Worm (Caenorhabditis elegans) whole organism, young adult: Measurements from ENCODE around the gene mbk-2.

Experiments used
- B0261.1 ChIP-seq: sonication (generic microtip); optimal IDR thresholded peaks from 2 replicates; lab custom pipeline; 2016; ENCODE audit warnings: mild to moderate bottlenecking, missing genetic modification characterization, moderate library complexity, missing compliant biosample characterization
- C06A6.2 ChIP-seq: fragments of 200-800 bp; sonication (Bioruptor generic); conservative IDR thresholded peaks from 2 replicates; pipeline ENCODE4 v1.3.6; 2022; ENCODE audit warnings: missing genetic modification characterization, missing compliant biosample characterization
- C17E4.6 ChIP-seq: fragments of 200-800 bp; sonication (Bioruptor generic); IDR thresholded peaks from 2 replicates; pipeline ENCODE4 v1.3.6; 2022; ENCODE audit warnings: missing genetic modification reagents, missing genetic modification characterization, missing compliant biosample characterization
- F10E7.11 ChIP-seq: sonication (generic microtip); optimal IDR thresholded peaks from 2 replicates; lab custom pipeline; 2017; ENCODE audit warnings: mild to moderate bottlenecking, missing genetic modification characterization, moderate library complexity, missing compliant biosample characterization
- F23B12.7 ChIP-seq: sonication (generic microtip); optimal IDR thresholded peaks from 2 replicates; lab custom pipeline; 2017; ENCODE audit warnings: missing genetic modification characterization, mild to moderate bottlenecking, missing compliant biosample characterization, antibody characterized with exemption, moderate library complexity; ENCODE audit not compliant: insufficient read depth
- F39B2.1 ChIP-seq: fragments of 200-800 bp; sonication (Bioruptor generic); IDR thresholded peaks from 2 replicates; pipeline ENCODE4 v1.3.6; 2022; ENCODE audit warnings: missing genetic modification reagents, missing genetic modification characterization, missing compliant biosample characterization
- F57A8.1 ChIP-seq: fragments of 200-800 bp; sonication (Bioruptor generic); optimal IDR thresholded peaks from 2 replicates; lab custom pipeline; 2018; ENCODE audit warnings: mild to moderate bottlenecking, missing genetic modification characterization, moderate library complexity, missing compliant biosample characterization
- F57C9.4 ChIP-seq: sonication (generic microtip); optimal IDR thresholded peaks from 2 replicates; lab custom pipeline; 2017; ENCODE audit warnings: mild to moderate bottlenecking, missing genetic modification characterization, missing compliant biosample characterization
- K11D2.4 ChIP-seq: fragments of 200-800 bp; sonication (Bioruptor generic); IDR thresholded peaks from 2 replicates; pipeline ENCODE4 v1.3.6; 2022; ENCODE audit warnings: missing genetic modification reagents, missing genetic modification characterization, missing compliant biosample characterization
- T26A5.8 ChIP-seq: sonication (generic microtip); optimal IDR thresholded peaks from 2 replicates; lab custom pipeline; 2016; ENCODE audit warnings: missing genetic modification characterization, missing compliant biosample characterization
- Y79H2A.3 ChIP-seq: fragments of 200-800 bp; sonication (Bioruptor generic); conservative IDR thresholded peaks from 2 replicates; pipeline ENCODE4 v1.3.6; 2022; ENCODE audit warnings: missing genetic modification reagents, missing genetic modification characterization, missing compliant biosample characterization
- ama-1 ChIP-seq, 3 experiments: fragments of 150-350 bp in 1 of 3; sonication (generic microtip) in 2 of 3; optimal IDR thresholded peaks; 2 replicates each; lab custom pipeline; 2014 to 2018; ENCODE audit warnings: missing biosample characterization in 2 of 3, missing genetic modification characterization in 2 of 3, missing genetic modification reagents in 2 of 3
- atf-7 ChIP-seq: sonication (generic microtip); optimal IDR thresholded peaks from 2 replicates; lab custom pipeline; 2017; ENCODE audit warnings: mild to moderate bottlenecking, missing genetic modification characterization, missing compliant biosample characterization
- ccch-3 ChIP-seq: fragments of 200-800 bp; sonication (Bioruptor generic); optimal IDR thresholded peaks from 2 replicates; lab custom pipeline; 2018; ENCODE audit warnings: mild to moderate bottlenecking, missing genetic modification characterization, missing compliant biosample characterization
- ceh-100 ChIP-seq: fragments of 200-800 bp; sonication (Bioruptor generic); IDR thresholded peaks from 2 replicates; pipeline ENCODE4 v1.3.6; 2022; ENCODE audit warnings: missing genetic modification reagents, missing genetic modification characterization, missing compliant biosample characterization
- ekl-4 ChIP-seq: fragments of 200-800 bp; sonication (Bioruptor generic); IDR thresholded peaks from 2 replicates; pipeline ENCODE4 v1.3.6; 2022; ENCODE audit warnings: missing genetic modification reagents, missing genetic modification characterization, missing compliant biosample characterization
- ets-4 ChIP-seq: fragments of 200-800 bp; sonication (Bioruptor generic); optimal IDR thresholded peaks from 2 replicates; lab custom pipeline; 2018; ENCODE audit warnings: mild to moderate bottlenecking, missing genetic modification characterization, missing compliant biosample characterization
- hmg-1.2 ChIP-seq: fragments of 200-800 bp; sonication (Bioruptor generic); IDR thresholded peaks from 2 replicates; pipeline ENCODE4 v1.3.6; 2022; ENCODE audit warnings: missing genetic modification reagents, missing genetic modification characterization, missing compliant biosample characterization
- hrde-1 ChIP-seq: sonication (generic microtip); optimal IDR thresholded peaks from 2 replicates; lab custom pipeline; 2016; ENCODE audit warnings: missing genetic modification characterization, mild to moderate bottlenecking, missing compliant biosample characterization, moderate library complexity, missing genotype, missing genetic modification reagents, borderline replicate concordance
- let-607 ChIP-seq, 2 experiments: fragments of 200-800 bp in 1 of 2; sonication (Bioruptor generic) in 1 of 2; sonication (generic microtip) in 1 of 2; optimal IDR thresholded peaks; 2 replicates each; lab custom pipeline; 2016 to 2018; ENCODE audit warnings: mild to moderate bottlenecking in 2 of 2, missing compliant biosample characterization in 2 of 2, missing genetic modification characterization in 2 of 2, moderate library complexity in 2 of 2, missing genotype in 1 of 2
- lsy-27 ChIP-seq: sonication (generic microtip); optimal IDR thresholded peaks from 2 replicates; lab custom pipeline; 2017; ENCODE audit warnings: missing genetic modification characterization, mild to moderate bottlenecking, missing compliant biosample characterization, antibody characterized with exemption, missing genotype, borderline replicate concordance; ENCODE audit not compliant: insufficient read depth
- madf-3 ChIP-seq: fragments of 200-800 bp; sonication (Bioruptor generic); IDR thresholded peaks from 2 replicates; pipeline ENCODE4 v1.3.6; 2022; ENCODE audit warnings: missing genetic modification reagents, missing genetic modification characterization, missing compliant biosample characterization
- madf-8 ChIP-seq: fragments of 200-800 bp; sonication (Bioruptor generic); conservative IDR thresholded peaks from 2 replicates; pipeline ENCODE4 v1.3.6; 2022; ENCODE audit warnings: missing genetic modification reagents, missing genetic modification characterization, missing compliant biosample characterization
- mel-28 ChIP-seq: sonication (generic microtip); optimal IDR thresholded peaks from 2 replicates; lab custom pipeline; 2016; ENCODE audit warnings: borderline replicate concordance, mild to moderate bottlenecking, missing genetic modification characterization, missing compliant biosample characterization
- nfya-2 ChIP-seq: fragments of 200-800 bp; sonication (Bioruptor generic); IDR thresholded peaks from 2 replicates; pipeline ENCODE4 v1.3.6; 2022; ENCODE audit warnings: missing genetic modification reagents, missing genetic modification characterization, missing compliant biosample characterization
- nfyb-1 ChIP-seq: fragments of 200-800 bp; sonication (Bioruptor generic); IDR thresholded peaks from 2 replicates; pipeline ENCODE4 v1.3.6; 2022; ENCODE audit warnings: missing genetic modification reagents, missing genetic modification characterization, missing compliant biosample characterization
- nhr-27 ChIP-seq: fragments of 200-800 bp; sonication (Bioruptor generic); optimal IDR thresholded peaks from 2 replicates; lab custom pipeline; 2018; ENCODE audit warnings: mild to moderate bottlenecking, missing genetic modification characterization, moderate library complexity, missing compliant biosample characterization
- nhr-80 ChIP-seq: sonication (generic microtip); optimal IDR thresholded peaks from 2 replicates; lab custom pipeline; 2016; ENCODE audit warnings: missing genetic modification characterization, missing compliant biosample characterization
- pha-4 ChIP-seq: fragments of 150-350 bp; sonication (generic microtip); optimal IDR thresholded peaks from 2 replicates; lab custom pipeline; 2014; ENCODE audit warnings: missing biosample characterization, missing genetic modification reagents, missing genetic modification characterization
- sdz-38 ChIP-seq: sonication (generic microtip); optimal IDR thresholded peaks from 2 replicates; lab custom pipeline; 2016; ENCODE audit warnings: missing genotype, missing genetic modification characterization, missing compliant biosample characterization
- tbp1 ChIP-seq: fragments of 200-800 bp; sonication (Bioruptor generic); optimal IDR thresholded peaks from 2 replicates; lab custom pipeline; 2018; ENCODE audit warnings: mild to moderate bottlenecking, missing genetic modification characterization, missing compliant biosample characterization
- unc-62 ChIP-seq: fragments of 150-350 bp; optimal IDR thresholded peaks from 2 replicates; lab custom pipeline; 2014; ENCODE audit warnings: missing biosample characterization, missing genetic modification reagents, missing genetic modification characterization
- xnd-1 ChIP-seq: sonication (generic microtip); optimal IDR thresholded peaks from 2 replicates; lab custom pipeline; 2016; ENCODE audit warnings: missing genotype, missing genetic modification reagents, missing genetic modification characterization, missing compliant biosample characterization
- zim-3 ChIP-seq: sonication (generic microtip); optimal IDR thresholded peaks from 2 replicates; lab custom pipeline; 2017; ENCODE audit warnings: mild to moderate bottlenecking, missing genetic modification characterization, moderate library complexity, missing compliant biosample characterization
- ztf-25 ChIP-seq: fragments of 200-800 bp; sonication (Bioruptor generic); IDR thresholded peaks from 2 replicates; pipeline ENCODE4 v1.3.6; 2022; ENCODE audit warnings: missing genetic modification reagents, missing genetic modification characterization, missing compliant biosample characterization
- ztf-3 ChIP-seq: fragments of 200-800 bp; sonication (Bioruptor generic); optimal IDR thresholded peaks from 2 replicates; lab custom pipeline; 2018; ENCODE audit warnings: mild to moderate bottlenecking, missing genetic modification characterization, missing compliant biosample characterization
- ztf-6 ChIP-seq: fragments of 200-800 bp; sonication (Bioruptor generic); IDR thresholded peaks from 2 replicates; pipeline ENCODE4 v1.3.6; 2022; ENCODE audit warnings: missing genetic modification reagents, missing genetic modification characterization, missing compliant biosample characterization

The mbk-2 gene

DNA sequence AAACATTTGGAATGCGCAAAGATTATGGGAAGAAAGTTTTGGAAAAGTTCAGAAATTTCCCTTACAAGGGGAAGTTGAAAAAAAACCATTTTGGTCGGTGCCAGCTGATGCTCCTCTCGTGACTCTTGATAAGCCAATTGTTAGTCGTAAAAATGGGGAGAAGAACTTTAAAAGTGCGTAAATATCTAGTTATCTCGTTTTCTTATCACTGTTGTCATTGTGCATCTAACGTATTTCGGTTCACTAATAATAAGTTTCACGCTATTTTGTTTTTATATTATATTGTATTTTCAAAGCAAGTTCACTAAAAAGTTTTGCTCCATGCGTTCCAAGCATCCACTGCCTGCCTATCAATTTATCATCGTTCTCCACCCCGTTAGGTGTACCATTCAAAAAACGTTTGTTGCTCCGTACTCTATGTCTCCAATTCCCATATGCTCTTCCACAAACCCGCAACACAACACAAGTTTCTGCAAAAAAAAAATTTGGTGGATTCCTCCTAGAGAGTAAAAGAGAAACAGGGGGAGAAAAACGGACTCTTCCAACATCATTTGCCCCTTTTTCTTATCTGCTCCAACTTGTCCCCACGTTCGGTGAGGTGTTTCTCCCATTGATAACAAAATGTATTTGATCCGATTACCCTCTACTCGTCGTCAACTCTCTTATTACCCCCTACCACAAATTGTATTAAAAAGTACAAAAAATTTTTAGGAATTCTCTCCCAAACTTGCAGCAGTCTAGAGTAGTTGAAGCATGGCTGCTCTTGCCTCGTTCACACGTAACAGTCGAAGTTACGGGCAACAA lies at the start of gene mbk-2:
TSS of gene mbk-2 (plus strand) at position 754 of the 804 bp plus-strand sequence.
- TF ChIP-seq K11D2.4 (GFP tag; lab: Robert Waterston, UW), result no peak
- TF ChIP-seq F10E7.11 (tag; lab: Kevin White, UChicago), result no peak
- peak; percentile 16 for TF ChIP-seq nhr-80
- TF ChIP-seq T26A5.8, result no peak
- TF ChIP-seq, all 124 proteins: peak for 1

DNA sequence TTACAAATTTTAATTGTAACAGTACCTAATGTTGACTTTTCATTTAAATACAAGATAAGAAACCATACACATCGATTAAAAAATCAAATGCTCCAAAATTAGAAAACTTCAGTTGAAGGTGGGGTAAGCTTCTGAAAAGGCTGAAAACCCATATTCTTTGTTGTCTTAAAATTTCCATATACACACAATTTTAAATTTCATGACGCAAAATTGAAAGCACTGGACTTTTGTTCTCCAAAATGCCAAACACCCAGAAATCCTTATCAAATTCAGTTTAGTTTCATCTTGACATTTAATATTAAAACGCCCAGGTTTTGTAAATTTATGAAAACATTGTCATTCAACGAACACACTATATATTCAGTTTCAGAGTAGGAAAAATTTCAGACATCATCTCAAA lies 48.8 kb upstream of the mbk-2 start, which contains the start of gene F55G11.7:
TSS of gene F55G11.7 (plus strand) at position 301 of the 400 bp plus-strand sequence.
- TF ChIP-seq lsy-27 (no peak), xnd-1 (tag; lab: Kevin White, UChicago) (no peak), nfyb-1 (no peak), nhr-27 (tag; lab: Kevin White, UChicago) (no peak), C06A6.2 (GFP tag; lab: Robert Waterston, UW) (no peak), zim-3 (tag; lab: Kevin White, UChicago) (no peak), ztf-25 (no peak), hmg-1.2 (GFP tag; lab: Robert Waterston, UW) (no peak), pha-4 (tag; lab: Kevin White, UChicago) (no peak), B0261.1 (tag; lab: Kevin White, UChicago) (no peak), ztf-3 (GFP tag; lab: Kevin White, UChicago) (no peak), F57A8.1 (GFP tag; lab: Kevin White, UChicago) (no peak), atf-7 (tag; lab: Kevin White, UChicago) (no peak), F57C9.4 (tag; lab: Kevin White, UChicago) (no peak), Y79H2A.3 (GFP tag; lab: Robert Waterston, UW) (no peak), madf-8 (GFP tag; lab: Robert Waterston, UW) (no peak), tbp1 (no peak), unc-62 (no peak)

DNA sequence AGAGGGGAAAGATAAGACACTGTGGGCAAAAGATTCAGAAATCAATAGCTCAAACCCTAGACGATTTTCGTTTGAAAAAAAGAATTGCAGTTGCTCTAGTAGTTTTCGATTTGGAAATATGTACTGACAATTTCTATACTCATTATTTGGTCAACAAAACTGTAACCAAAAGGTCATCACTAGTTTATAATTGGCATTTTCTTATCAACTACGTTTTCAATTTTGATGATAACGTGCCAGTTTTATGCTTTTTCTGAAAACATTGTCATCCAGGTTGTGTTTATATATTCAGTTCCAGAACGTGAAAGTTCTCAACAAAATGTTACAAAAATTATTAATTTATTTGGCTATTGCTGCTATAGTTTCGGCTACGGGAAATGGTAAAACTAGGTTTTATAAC lies 46.4 kb upstream of the mbk-2 start, which contains the start of gene F55G11.8:
TSS of gene F55G11.8 (plus strand) at position 245 of the 400 bp plus-strand sequence.
- TF ChIP-seq ekl-4 (GFP tag; lab: Robert Waterston, UW) (no peak), nhr-80 (peak; percentile 34)

DNA sequence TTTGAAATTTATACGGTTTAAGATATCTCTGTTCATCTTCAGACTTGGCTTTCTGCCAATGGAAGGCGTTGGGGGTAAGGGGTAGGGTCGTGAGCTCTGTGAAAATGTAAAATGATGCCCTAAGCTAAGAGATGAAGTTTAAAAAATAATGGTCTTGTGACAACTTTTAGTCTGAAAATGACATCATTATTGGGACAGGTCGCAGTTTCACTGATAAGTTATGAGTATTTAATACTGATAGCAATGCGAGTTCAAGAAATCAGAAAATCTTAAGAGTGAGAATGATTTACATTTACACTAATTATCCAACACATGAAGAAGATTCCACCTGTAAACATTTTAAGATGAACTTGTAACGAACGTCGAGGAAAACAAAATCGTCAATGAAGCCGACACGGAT lies 44.3 kb upstream of the mbk-2 start:
- peak; percentile 5 for TF ChIP-seq nhr-80
- no peak for TF ChIP-seq ztf-6 (GFP tag; lab: Robert Waterston, UW)
- TF ChIP-seq ceh-100 (GFP tag; lab: Robert Waterston, UW), result no peak
- TF ChIP-seq hmg-1.2 (GFP tag; lab: Robert Waterston, UW), result no peak
- no peak for TF ChIP-seq sdz-38 (tag; lab: Kevin White, UChicago)

DNA sequence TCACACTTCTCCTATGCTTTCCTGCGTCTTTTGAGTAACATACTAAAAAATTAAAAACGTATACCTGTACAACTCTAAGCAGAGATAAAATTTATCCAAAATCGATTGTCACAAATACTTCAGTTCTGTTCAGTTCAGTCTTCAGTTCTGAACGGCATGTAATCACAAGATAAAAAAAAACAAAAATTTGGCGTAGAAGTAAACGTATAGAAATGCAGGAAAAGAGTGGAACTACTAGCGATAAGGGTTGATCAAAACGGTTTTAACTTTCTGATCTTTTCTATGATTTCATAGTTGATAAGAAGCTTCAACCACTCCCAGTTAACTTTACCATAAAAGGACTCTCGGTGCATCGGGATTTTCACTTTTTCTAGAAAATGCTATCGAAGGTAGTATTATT lies 43.9 kb upstream of the mbk-2 start, which contains the start of gene dod-22:
TSS of gene dod-22 (plus strand) at position 301 of the 400 bp plus-strand sequence.
- TF ChIP-seq nhr-80, result no peak
- TF ChIP-seq F23B12.7 (tag; lab: Kevin White, UChicago), result no peak
- TF ChIP-seq ama-1 (optimal IDR thresholded peaks at IDR 0.05; lab: Kevin White, UChicago), result no peak
- no peak for TF ChIP-seq ama-1 (GFP tag; optimal IDR thresholded peaks at IDR 0.05; lab: Kevin White, UChicago)
- TF ChIP-seq nfya-2, result no peak
- no peak for TF ChIP-seq hrde-1 (tag; lab: Kevin White, UChicago)
- TF ChIP-seq mel-28, result no peak
- TF ChIP-seq ets-4 (GFP tag; lab: Kevin White, UChicago), result no peak
- TF ChIP-seq nhr-27 (tag; lab: Kevin White, UChicago), result no peak
- TF ChIP-seq madf-3 (GFP tag; lab: Robert Waterston, UW), result no peak
- no peak for TF ChIP-seq ccch-3
- no peak for TF ChIP-seq let-607 (tag; optimal IDR thresholded peaks at IDR 0.05; lab: Kevin White, UChicago)
- TF ChIP-seq F39B2.1, result no peak
- no peak for TF ChIP-seq C17E4.6 (GFP tag; lab: Robert Waterston, UW)
- TF ChIP-seq F57A8.1 (GFP tag; lab: Kevin White, UChicago), result no peak
